Fruit fly (Drosophila melanogaster): ENCODE results near the gene CG15742.

- TF ChIP-seq Dif (GFP tag; optimal IDR thresholded peaks at IDR 0.05; ENCODE audit: partially characterized antibody) (no peak), Vsx2 (GFP tag; optimal IDR thresholded peaks at IDR 0.05; ENCODE audit: partially characterized antibody) (no peak), psq (GFP tag; optimal IDR thresholded peaks at IDR 0.05) (no peak), Dfd (GFP tag; optimal IDR thresholded peaks at IDR 0.05) (no peak)
These were observed 10.5 kb downstream of the CG15742 start for dm6 chrX:13247789-13248188.
